Worm (Caenorhabditis elegans) whole organism, L2 larva: ENCODE data around the gene egg-1.
A peak's percentile ranks its signal among the peaks of the same experiment; 100 is the strongest.

Experiments
- C34F6.9 ChIP-seq: fragments of 150-350 bp; optimal IDR thresholded peaks from 2 replicates; lab custom pipeline; 2014; ENCODE audit warnings: missing biosample characterization, missing genetic modification characterization
- F13H6.1 ChIP-seq: sonication (generic microtip); optimal IDR thresholded peaks from 2 replicates; lab custom pipeline; 2016; ENCODE audit warnings: missing genetic modification characterization, missing compliant biosample characterization
- R02D3.7 ChIP-seq: fragments of 150-350 bp; optimal IDR thresholded peaks from 2 replicates; lab custom pipeline; 2014; ENCODE audit warnings: missing biosample characterization, missing genetic modification characterization
- Y55F3AM.14 ChIP-seq: fragments of 200-800 bp; sonication (Bioruptor generic); optimal IDR thresholded peaks from 2 replicates; lab custom pipeline; 2018; ENCODE audit warnings: mild to moderate bottlenecking, missing genetic modification characterization, missing compliant biosample characterization
- ZK546.5 ChIP-seq: sonication (generic microtip); optimal IDR thresholded peaks from 2 replicates; lab custom pipeline; 2017; ENCODE audit warnings: missing biosample characterization, missing genetic modification characterization
- alr-1 ChIP-seq: fragments of 150-350 bp; optimal IDR thresholded peaks from 2 replicates; lab custom pipeline; 2014; ENCODE audit warnings: missing biosample characterization, missing genetic modification characterization
- aly-2 ChIP-seq: fragments of 150-350 bp; optimal IDR thresholded peaks from 2 replicates; lab custom pipeline; 2014; ENCODE audit warnings: missing biosample characterization, missing genetic modification characterization
- ama-1 ChIP-seq: fragments of 150-350 bp; optimal IDR thresholded peaks from 2 replicates; lab custom pipeline; 2018; ENCODE audit warnings: inconsistent platforms
- blmp-1 ChIP-seq: sonication (generic microtip); optimal IDR thresholded peaks from 2 replicates; lab custom pipeline; 2017; ENCODE audit warnings: missing genetic modification characterization, mild to moderate bottlenecking, missing compliant biosample characterization, antibody characterized with exemption, moderate library complexity; ENCODE audit not compliant: insufficient read depth
- ceh-16 ChIP-seq: fragments of 150-350 bp; optimal IDR thresholded peaks from 2 replicates; lab custom pipeline; 2014; ENCODE audit warnings: missing biosample characterization, missing genetic modification characterization
- ceh-82 ChIP-seq: fragments of 150-350 bp; optimal IDR thresholded peaks from 2 replicates; lab custom pipeline; 2014; ENCODE audit warnings: missing biosample characterization, missing genetic modification characterization
- crh-2 ChIP-seq: sonication (generic microtip); optimal IDR thresholded peaks from 2 replicates; lab custom pipeline; 2017; ENCODE audit warnings: missing biosample characterization, missing genetic modification characterization
- dmd-4 ChIP-seq: sonication (generic microtip); optimal IDR thresholded peaks from 2 replicates; lab custom pipeline; 2017; ENCODE audit warnings: missing biosample characterization, missing genetic modification characterization
- egl-27 ChIP-seq: sonication (generic microtip); optimal IDR thresholded peaks from 3 replicates; lab custom pipeline; 2017; ENCODE audit warnings: missing biosample characterization, missing genetic modification reagents, missing genetic modification characterization
- elt-1 ChIP-seq: fragments of 150-350 bp; optimal IDR thresholded peaks from 2 replicates; lab custom pipeline; 2014; ENCODE audit warnings: missing biosample characterization, missing genetic modification characterization
- elt-3 ChIP-seq: sonication (generic microtip); optimal IDR thresholded peaks from 2 replicates; lab custom pipeline; 2017; ENCODE audit warnings: missing biosample characterization, missing genetic modification characterization
- fos-1 ChIP-seq: fragments of 150-350 bp; optimal IDR thresholded peaks from 2 replicates; lab custom pipeline; 2014; ENCODE audit warnings: missing biosample characterization, missing genetic modification characterization
- gmeb-1 ChIP-seq: fragments of 150-350 bp; optimal IDR thresholded peaks from 2 replicates; lab custom pipeline; 2014; ENCODE audit warnings: missing biosample characterization, missing genetic modification characterization
- lin-11 ChIP-seq: fragments of 150-350 bp; sonication (generic microtip); optimal IDR thresholded peaks from 2 replicates; lab custom pipeline; 2014; ENCODE audit warnings: missing biosample characterization, missing genetic modification characterization, inconsistent platforms, mixed read lengths
- lin-13 ChIP-seq: fragments of 150-350 bp; optimal IDR thresholded peaks from 2 replicates; lab custom pipeline; 2014; ENCODE audit warnings: missing biosample characterization, missing genetic modification reagents, missing genetic modification characterization
- lin-39 ChIP-seq: fragments of 150-350 bp; optimal IDR thresholded peaks from 2 replicates; lab custom pipeline; 2014; ENCODE audit warnings: missing biosample characterization, missing genetic modification reagents, missing genetic modification characterization
- lsy-2 ChIP-seq, 2 experiments: fragments of 150-350 bp in 1 of 2; sonication (generic microtip) in 1 of 2; optimal IDR thresholded peaks; 2 replicates each; lab custom pipeline; 2014 to 2017; ENCODE audit warnings: missing biosample characterization in 2 of 2, missing genetic modification characterization in 2 of 2
- mab-5 ChIP-seq: fragments of 150-350 bp; optimal IDR thresholded peaks from 2 replicates; lab custom pipeline; 2014; ENCODE audit warnings: missing biosample characterization, missing genetic modification characterization
- mbf-1 ChIP-seq: sonication (generic microtip); optimal IDR thresholded peaks from 2 replicates; lab custom pipeline; 2017; ENCODE audit warnings: missing biosample characterization, missing genetic modification characterization
- mdl-1 ChIP-seq, 2 experiments: fragments of 150-350 bp in 1 of 2; sonication (generic microtip) in 1 of 2; optimal IDR thresholded peaks; 2 replicates each; lab custom pipeline; 2017; ENCODE audit warnings: missing biosample characterization in 2 of 2, missing genetic modification characterization in 2 of 2
- nhr-10 ChIP-seq: sonication (generic microtip); optimal IDR thresholded peaks from 2 replicates; lab custom pipeline; 2017; ENCODE audit warnings: missing biosample characterization, missing genetic modification characterization
- nhr-11 ChIP-seq: fragments of 150-350 bp; optimal IDR thresholded peaks from 2 replicates; lab custom pipeline; 2014; ENCODE audit warnings: missing biosample characterization, missing genetic modification characterization
- nhr-12 ChIP-seq: fragments of 150-350 bp; optimal IDR thresholded peaks from 2 replicates; lab custom pipeline; 2014; ENCODE audit warnings: missing biosample characterization, missing genetic modification characterization
- nhr-129 ChIP-seq: fragments of 150-350 bp; optimal IDR thresholded peaks from 2 replicates; lab custom pipeline; 2014; ENCODE audit warnings: missing biosample characterization, missing genetic modification characterization
- nhr-21 ChIP-seq: fragments of 150-350 bp; optimal IDR thresholded peaks from 2 replicates; lab custom pipeline; 2014; ENCODE audit warnings: missing biosample characterization, missing genetic modification characterization
- nhr-23 ChIP-seq: fragments of 150-350 bp; optimal IDR thresholded peaks from 2 replicates; lab custom pipeline; 2014; ENCODE audit warnings: missing biosample characterization, missing genetic modification reagents, missing genetic modification characterization
- nhr-237 ChIP-seq: fragments of 150-350 bp; optimal IDR thresholded peaks from 2 replicates; lab custom pipeline; 2014; ENCODE audit warnings: missing biosample characterization, missing genetic modification characterization
- nhr-25 ChIP-seq: fragments of 150-350 bp; sonication (generic microtip); optimal IDR thresholded peaks from 3 replicates; lab custom pipeline; 2014; ENCODE audit warnings: missing biosample characterization, missing genetic modification characterization
- nhr-6 ChIP-seq: fragments of 150-350 bp; optimal IDR thresholded peaks from 2 replicates; lab custom pipeline; 2014; ENCODE audit warnings: missing biosample characterization, missing genetic modification characterization
- nhr-77 ChIP-seq: fragments of 150-350 bp; optimal IDR thresholded peaks from 2 replicates; lab custom pipeline; 2014; ENCODE audit warnings: missing biosample characterization, missing genetic modification characterization
- peb-1 ChIP-seq: fragments of 150-350 bp; optimal IDR thresholded peaks from 2 replicates; lab custom pipeline; 2014; ENCODE audit warnings: missing biosample characterization, missing genetic modification characterization
- sem-4 ChIP-seq: fragments of 150-350 bp; optimal IDR thresholded peaks from 2 replicates; lab custom pipeline; 2014; ENCODE audit warnings: missing biosample characterization, missing genetic modification reagents, missing genetic modification characterization
- skn-1 ChIP-seq: sonication (generic microtip); optimal IDR thresholded peaks from 2 replicates; lab custom pipeline; 2017; ENCODE audit warnings: missing biosample characterization, missing genetic modification characterization
- sma-3 ChIP-seq: sonication (generic microtip); optimal IDR thresholded peaks from 2 replicates; lab custom pipeline; 2016; ENCODE audit warnings: missing genetic modification reagents, missing genetic modification characterization, missing compliant biosample characterization
- sma-9 ChIP-seq, 2 experiments: fragments of 150-350 bp in 1 of 2; sonication (generic microtip) in 1 of 2; optimal IDR thresholded peaks; 2 replicates each; lab custom pipeline; 2014 to 2016; ENCODE audit warnings: missing genetic modification characterization in 2 of 2, mild to moderate bottlenecking in 1 of 2, missing biosample characterization in 1 of 2, missing compliant biosample characterization in 1 of 2, missing genetic modification reagents in 1 of 2, moderate library complexity in 1 of 2
- snpc-4 ChIP-seq: fragments of 150-350 bp; optimal IDR thresholded peaks from 2 replicates; lab custom pipeline; 2014; ENCODE audit warnings: missing biosample characterization, missing genetic modification characterization
- unc-39 ChIP-seq: fragments of 150-350 bp; optimal IDR thresholded peaks from 2 replicates; lab custom pipeline; 2014; ENCODE audit warnings: missing biosample characterization, missing genetic modification characterization
- unc-55 ChIP-seq: fragments of 150-350 bp; sonication (generic microtip); optimal IDR thresholded peaks from 3 replicates; lab custom pipeline; 2014; ENCODE audit warnings: missing biosample characterization, missing genetic modification reagents, missing genetic modification characterization
- unc-62 ChIP-seq: fragments of 150-350 bp; optimal IDR thresholded peaks from 2 replicates; lab custom pipeline; 2014; ENCODE audit warnings: missing biosample characterization, missing genetic modification reagents, missing genetic modification characterization
- zag-1 ChIP-seq: fragments of 150-350 bp; optimal IDR thresholded peaks from 2 replicates; lab custom pipeline; 2014; ENCODE audit warnings: missing biosample characterization, missing genetic modification characterization
- ztf-1 ChIP-seq: fragments of 200-800 bp; sonication (Bioruptor generic); conservative IDR thresholded peaks from 2 replicates; pipeline ENCODE4 v1.3.6; 2022; ENCODE audit warnings: missing genetic modification characterization, missing compliant biosample characterization
- ztf-11 ChIP-seq: sonication (generic microtip); optimal IDR thresholded peaks from 2 replicates; lab custom pipeline; 2017; ENCODE audit warnings: missing biosample characterization, missing genetic modification characterization
- ztf-4 ChIP-seq: fragments of 150-350 bp; optimal IDR thresholded peaks from 2 replicates; lab custom pipeline; 2014; ENCODE audit warnings: missing biosample characterization, missing genetic modification characterization

egg-1 gene

DNA sequence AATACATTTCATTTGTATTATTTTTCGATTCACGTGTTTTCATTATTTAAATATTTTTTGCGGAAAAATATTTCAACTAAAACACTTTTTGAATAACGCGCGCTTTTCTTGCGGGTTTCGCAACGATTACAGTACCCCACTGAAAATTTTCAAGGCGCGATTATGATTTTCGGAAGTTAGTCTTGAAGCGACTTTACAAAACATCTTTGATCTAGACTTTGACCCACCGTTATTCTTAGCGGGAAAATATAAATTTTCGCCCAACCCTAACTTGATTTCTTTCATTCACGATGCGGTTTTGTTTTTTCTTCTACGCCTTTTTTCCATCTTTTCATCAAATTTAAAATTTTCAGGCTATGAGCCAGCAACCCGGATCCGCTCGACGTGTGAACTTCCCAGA lies at the start of gene egg-1:
Gene egg-1 (plus strand): TSS at position 354 of the 400 bp plus-strand sequence.
- no peak for TF ChIP-seq sma-9 (GFP tag; optimal IDR thresholded peaks at IDR 0.05; lab: Kevin White, UChicago)
- TF ChIP-seq sma-9 (tag; optimal IDR thresholded peaks at IDR 0.05; lab: Kevin White, UChicago) = no peak
- TF ChIP-seq skn-1 = no peak
- TF ChIP-seq egl-27 (tag; lab: Kevin White, UChicago) = no peak
- TF ChIP-seq nhr-25 (tag; lab: Kevin White, UChicago) = no peak
- no peak for TF ChIP-seq nhr-12 (tag; lab: Kevin White, UChicago)
- no peak for TF ChIP-seq fos-1 (tag; lab: Kevin White, UChicago)
- no peak for TF ChIP-seq aly-2 (tag; lab: Kevin White, UChicago)

ce11 chrIII:5678935-5679334 lies 49.0 kb upstream of the egg-1 start, which contains the start of the genes ska-3 and rps-12:
ska-3 (minus strand) TSS chrIII:5679005.
rps-12 (plus strand) TSS chrIII:5679298.
- TF ChIP-seq snpc-4 (tag; lab: Kevin White, UChicago) (peak; percentile 94), ceh-16 (peak; percentile 94), nhr-11 (tag; lab: Kevin White, UChicago) (peak; percentile 73), elt-3 (tag; lab: Kevin White, UChicago) (no peak), peb-1 (tag; lab: Kevin White, UChicago) (no peak), unc-55 (peak; percentile 100), skn-1 (peak; percentile 85), nhr-10 (tag; lab: Kevin White, UChicago) (peak; percentile 90), nhr-12 (tag; lab: Kevin White, UChicago) (peak; percentile 69), alr-1 (tag; lab: Kevin White, UChicago) (no peak), fos-1 (tag; lab: Kevin White, UChicago) (peak; percentile 99), mbf-1 (tag; lab: Kevin White, UChicago) (no peak), F13H6.1 (tag; lab: Kevin White, UChicago) (peak; percentile 98), unc-62 (GFP tag; lab: Kevin White, UChicago) (peak; percentile 84), dmd-4 (tag; lab: Kevin White, UChicago) (peak; percentile 79), nhr-77 (tag; lab: Kevin White, UChicago) (peak; percentile 94), ztf-11 (tag; lab: Kevin White, UChicago) (peak; percentile 45), ZK546.5 (tag; lab: Kevin White, UChicago) (peak; percentile 91), lsy-2 (tag; optimal IDR thresholded peaks at IDR 0.05; lab: Kevin White, UChicago) (peak; percentile 94 to 98), Y55F3AM.14 (peak; percentile 85), lin-39 (tag; lab: Kevin White, UChicago) (peak; percentile 85), mab-5 (peak; percentile 97), unc-39 (tag; lab: Kevin White, UChicago) (peak; percentile 62), ceh-82 (tag; lab: Kevin White, UChicago) (peak; percentile 96), zag-1 (tag; lab: Kevin White, UChicago) (peak; percentile 97), sem-4 (peak; percentile 99), crh-2 (tag; lab: Kevin White, UChicago) (peak; percentile 99), sma-3 (GFP tag; lab: Kevin White, UChicago) (peak; percentile 99), nhr-25 (tag; lab: Kevin White, UChicago) (peak; percentile 99), lin-13 (GFP tag; lab: Kevin White, UChicago) (peak; percentile 98), R02D3.7 (tag; lab: Kevin White, UChicago) (peak; percentile 98), lin-11 (tag; lab: Kevin White, UChicago) (peak; percentile 98), sma-9 (GFP tag; optimal IDR thresholded peaks at IDR 0.05; lab: Kevin White, UChicago) (peak; percentile 99), sma-9 (tag; optimal IDR thresholded peaks at IDR 0.05; lab: Kevin White, UChicago) (no peak), mdl-1 (tag; optimal IDR thresholded peaks at IDR 0.05; lab: Kevin White, UChicago) (peak; percentile 80 to 94), egl-27 (tag; lab: Kevin White, UChicago) (peak; percentile 99), ama-1 (lab: Kevin White, UChicago) (peak; percentile 88), ztf-1 (GFP tag; lab: Robert Waterston, UW) (no peak), blmp-1 (tag; lab: Kevin White, UChicago) (peak; percentile 94), gmeb-1 (tag; lab: Kevin White, UChicago) (peak; percentile 99), nhr-21 (tag; lab: Kevin White, UChicago) (peak; percentile 99), nhr-129 (peak; percentile 99), nhr-23 (no peak), ztf-4 (tag; lab: Kevin White, UChicago) (peak; percentile 98), C34F6.9 (tag; lab: Kevin White, UChicago) (peak; percentile 99), elt-1 (tag; lab: Kevin White, UChicago) (no peak), nhr-6 (tag; lab: Kevin White, UChicago) (peak; percentile 98), aly-2 (tag; lab: Kevin White, UChicago) (no peak), nhr-237 (peak; percentile 84)
